Fruit fly (Drosophila melanogaster): ENCODE results near the gene CycK.

The CycK gene

dm6 chr2L:22144127-22144526 lies 14.2 kb upstream of the CycK start (continued):
- no peak for TF ChIP-seq CG4424 (GFP tag; optimal IDR thresholded peaks at IDR 0.05)
- TF ChIP-seq Dip2 (GFP tag; IDR thresholded peaks at IDR 0.05), result no peak
- TF ChIP-seq Hey (tag; optimal IDR thresholded peaks at IDR 0.05), result no peak
- TF ChIP-seq rib (GFP tag; IDR thresholded peaks at IDR 0.05), result no peak
- peak; percentile 61 for TF ChIP-seq CG14710 (tag; optimal IDR thresholded peaks at IDR 0.05)
- peak; percentile 18 for TF ChIP-seq CG15011 (GFP tag; optimal IDR thresholded peaks at IDR 0.05)
- TF ChIP-seq sd (tag; optimal IDR thresholded peaks at IDR 0.05), result peak; percentile 70
- TF ChIP-seq peb (GFP tag; IDR thresholded peaks at IDR 0.05), result no peak
- no peak for TF ChIP-seq abd-A (tag; optimal IDR thresholded peaks at IDR 0.05)
- no peak for TF ChIP-seq Sin3A (optimal IDR thresholded peaks at IDR 0.05)
- no peak for TF ChIP-seq HLH4C (GFP tag; IDR thresholded peaks at IDR 0.05; ENCODE audit: partially characterized antibody)
- peak; percentile 84 for TF ChIP-seq CG1233 (GFP tag; optimal IDR thresholded peaks at IDR 0.05)
- no peak for TF ChIP-seq ems (GFP tag; optimal IDR thresholded peaks at IDR 0.05)
- no peak for TF ChIP-seq CHES-1-like (GFP tag; optimal IDR thresholded peaks at IDR 0.05)
- TF ChIP-seq nau (GFP tag; optimal IDR thresholded peaks at IDR 0.05), result peak; percentile 54
- TF ChIP-seq CG34422 (GFP tag; IDR thresholded peaks at IDR 0.05), result no peak; the same call in 2 of the 3 replicates
- no peak for TF ChIP-seq CG7745 (tag; optimal IDR thresholded peaks at IDR 0.05)
- no peak for TF ChIP-seq sug (tag; optimal IDR thresholded peaks at IDR 0.05)
- TF ChIP-seq Asciz (GFP tag; optimal IDR thresholded peaks at IDR 0.05), result peak; percentile 76
- no peak for TF ChIP-seq Oli (tag; optimal IDR thresholded peaks at IDR 0.05)
- no peak for TF ChIP-seq org-1 (GFP tag; optimal IDR thresholded peaks at IDR 0.05)
- no peak for TF ChIP-seq cad (GFP tag; optimal IDR thresholded peaks at IDR 0.05)
- TF ChIP-seq cg (GFP tag; optimal IDR thresholded peaks at IDR 0.05), result peak; percentile 56
- TF ChIP-seq CG16779 (GFP tag; IDR thresholded peaks at IDR 0.05), result no peak
- TF ChIP-seq emc (GFP tag; optimal IDR thresholded peaks at IDR 0.05), result no peak
- TF ChIP-seq so (GFP tag; IDR thresholded peaks at IDR 0.05), result no peak
- no peak for TF ChIP-seq CG12659 (GFP tag; optimal IDR thresholded peaks at IDR 0.05)
- no peak for TF ChIP-seq dmrt11E (tag; optimal IDR thresholded peaks at IDR 0.05)
- TF ChIP-seq CG17612 (GFP tag; IDR thresholded peaks at IDR 0.05), result no peak
- TF ChIP-seq CG7839 (tag; optimal IDR thresholded peaks at IDR 0.05), result no peak
- TF ChIP-seq CG34224 (GFP tag; IDR thresholded peaks at IDR 0.05; ENCODE audit: partially characterized antibody), result 0 out of 3 replicates have a peak, but pooled peaks have one; percentile 13
- TF ChIP-seq CG17186 (GFP tag; optimal IDR thresholded peaks at IDR 0.05), result no peak
- no peak for TF ChIP-seq Poxn (GFP tag; IDR thresholded peaks at IDR 0.05)
- no peak for TF ChIP-seq lov (optimal IDR thresholded peaks at IDR 0.05)
- no peak for TF ChIP-seq lov (GFP tag; IDR thresholded peaks at IDR 0.05)
- no peak for TF ChIP-seq CG8388 (GFP tag; optimal IDR thresholded peaks at IDR 0.05)
- TF ChIP-seq H2.0 (GFP tag; IDR thresholded peaks at IDR 0.05), result no peak
- TF ChIP-seq gcm2 (GFP tag; optimal IDR thresholded peaks at IDR 0.05), result no peak
- no peak for TF ChIP-seq tna (GFP tag; IDR thresholded peaks at IDR 0.05; ENCODE audit: partially characterized antibody)
- TF ChIP-seq chinmo (GFP tag; IDR thresholded peaks at IDR 0.05; ENCODE audit: partially characterized antibody), result 0 out of 4 replicates have a peak, but pooled peaks have one; percentile 32
- peak; percentile 85 for TF ChIP-seq CG13296 (GFP tag; optimal IDR thresholded peaks at IDR 0.05)
- no peak for TF ChIP-seq Eip74EF (GFP tag; optimal IDR thresholded peaks at IDR 0.05)
- TF ChIP-seq br (optimal IDR thresholded peaks at IDR 0.05), result no peak
- TF ChIP-seq CG9817 (tag; optimal IDR thresholded peaks at IDR 0.05), result no peak
- peak; percentile 59 for TF ChIP-seq Blimp-1 (GFP tag; optimal IDR thresholded peaks at IDR 0.05)
- TF ChIP-seq bowl (GFP tag; IDR thresholded peaks at IDR 0.05), result no peak
- TF ChIP-seq CG17328 (GFP tag; IDR thresholded peaks at IDR 0.05), result no peak
- no peak for TF ChIP-seq hkb (optimal IDR thresholded peaks at IDR 0.05)
- TF ChIP-seq hkb (GFP tag; IDR thresholded peaks at IDR 0.05), result peak; percentile 55
- TF ChIP-seq Trl (optimal IDR thresholded peaks at IDR 0.05), result peak; percentile 38 to 54
- no peak for TF ChIP-seq Trl (GFP tag; optimal IDR thresholded peaks at IDR 0.05)
- no peak for TF ChIP-seq chif (GFP tag; optimal IDR thresholded peaks at IDR 0.05)
